Fruit fly (Drosophila melanogaster) whole organism, wandering third instar larva: ENCODE data around the gene Ac78C.

ENCODE experiments used
- dsf ChIP-seq: sonication (Bioruptor generic); optimal IDR thresholded peaks from 2 replicates; lab custom pipeline; 2016; ENCODE audit warnings: missing biosample characterization, missing genetic modification characterization, borderline replicate concordance
- ey ChIP-seq: fragments of 200-800 bp; sonication (Bioruptor generic); optimal IDR thresholded peaks from 2 replicates; lab custom pipeline; 2016; ENCODE audit warnings: missing biosample characterization, missing genetic modification characterization
- tai ChIP-seq: sonication (Bioruptor generic); optimal IDR thresholded peaks from 2 replicates; lab custom pipeline; 2016; ENCODE audit warnings: missing biosample characterization, missing genetic modification characterization

- TF ChIP-seq dsf (GFP tag; lab: Kevin White, UChicago), result no peak
- TF ChIP-seq tai (GFP tag; lab: Kevin White, UChicago), result no peak
- TF ChIP-seq ey (GFP tag; lab: Kevin White, UChicago), result no peak
Observed at dm6 chr3L:21206486-21206885, 34.8 kb upstream of the Ac78C start.
